Fruit fly (Drosophila melanogaster) S2 (cell line): ENCODE data around the gene Osi24.

ENCODE experiments used
- CG8478 ChIP-seq: fragments of >200 bp; optimal IDR thresholded peaks from 2 replicates; lab custom pipeline; 2018
- CTCF ChIP-seq, 2 experiments: fragments of >200 bp; optimal IDR thresholded peaks; 2 replicates each; lab custom pipeline; 2018

dm6 chr3R:6231391-6231790 lies 32.8 kb downstream of the Osi24 start:
- TF ChIP-seq CTCF (optimal IDR thresholded peaks at IDR 0.05; lab: Kevin White, UChicago), result no peak
- no peak for TF ChIP-seq CG8478 (lab: Kevin White, UChicago)
